Fruit fly (Drosophila melanogaster): ENCODE data around the gene gammaTub23C.

The gammaTub23C gene

DNA sequence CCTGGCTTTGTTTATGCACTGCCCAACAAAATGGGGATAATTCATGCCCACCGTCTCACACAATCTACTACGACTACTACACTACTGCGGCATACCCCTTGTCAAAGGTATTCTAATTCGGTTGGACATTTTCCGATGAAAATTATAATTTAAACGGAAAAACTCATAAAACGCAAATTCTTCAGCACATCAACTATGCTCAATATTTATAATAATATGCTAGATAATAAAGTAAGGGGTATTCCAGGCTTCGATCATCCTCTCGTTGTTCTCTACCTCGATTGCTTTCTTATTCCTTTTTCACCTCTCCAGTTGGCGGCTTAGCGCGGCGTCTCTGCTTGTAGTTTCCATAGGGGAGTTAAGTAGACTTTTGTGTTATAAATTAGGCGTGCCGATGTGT is 31.3 kb upstream of the gammaTub23C start (continued):
- no peak for TF ChIP-seq CG18764 (GFP tag; optimal IDR thresholded peaks at IDR 0.05)
- TF ChIP-seq CG17385 (GFP tag; optimal IDR thresholded peaks at IDR 0.05), result no peak
- no peak for TF ChIP-seq B-H2 (GFP tag; optimal IDR thresholded peaks at IDR 0.05)
- no peak for TF ChIP-seq pzg (GFP tag; optimal IDR thresholded peaks at IDR 0.05)
- TF ChIP-seq pb (GFP tag; optimal IDR thresholded peaks at IDR 0.05), result no peak
- no peak for TF ChIP-seq Dfd (GFP tag; optimal IDR thresholded peaks at IDR 0.05)
- TF ChIP-seq bsh (GFP tag; optimal IDR thresholded peaks at IDR 0.05), result peak in 1 of 2 experiments; percentile 28
- no peak for TF ChIP-seq CG14050 (GFP tag; IDR thresholded peaks at IDR 0.05)
- TF ChIP-seq grn (GFP tag; optimal IDR thresholded peaks at IDR 0.05), result no peak
- TF ChIP-seq CrebB (tag; optimal IDR thresholded peaks at IDR 0.05), result no peak
- no peak for TF ChIP-seq croc (GFP tag; conservative IDR thresholded peaks at IDR 0.05)
- TF ChIP-seq CG10431 (GFP tag; optimal IDR thresholded peaks at IDR 0.05), result no peak
- no peak for TF ChIP-seq Max (GFP tag; optimal IDR thresholded peaks at IDR 0.05)
- TF ChIP-seq slbo (GFP tag; IDR thresholded peaks at IDR 0.05), result no peak
- TF ChIP-seq zen (tag; optimal IDR thresholded peaks at IDR 0.05), result no peak
- TF ChIP-seq Sox100B (GFP tag; optimal IDR thresholded peaks at IDR 0.05), result no peak
- no peak for TF ChIP-seq CG17829 (tag; optimal IDR thresholded peaks at IDR 0.05)
- TF ChIP-seq Jarid2 (GFP tag; optimal IDR thresholded peaks at IDR 0.05), result no peak
- TF ChIP-seq CG4424 (GFP tag; optimal IDR thresholded peaks at IDR 0.05), result no peak
- no peak for TF ChIP-seq knrl (GFP tag; IDR thresholded peaks at IDR 0.05; ENCODE audit: partially characterized antibody)
- no peak for TF ChIP-seq ase (GFP tag; IDR thresholded peaks at IDR 0.05)
- TF ChIP-seq CG12769 (tag; optimal IDR thresholded peaks at IDR 0.05), result no peak
- no peak for TF ChIP-seq Trl (optimal IDR thresholded peaks at IDR 0.05)
- TF ChIP-seq Trl (GFP tag; optimal IDR thresholded peaks at IDR 0.05), result no peak
- no peak for TF ChIP-seq Hr78 (GFP tag; optimal IDR thresholded peaks at IDR 0.05)
- TF ChIP-seq CG33557 (GFP tag; optimal IDR thresholded peaks at IDR 0.05), result no peak
- TF ChIP-seq CG7357 (GFP tag; IDR thresholded peaks at IDR 0.05), result no peak
- TF ChIP-seq Pdp1 (GFP tag; optimal IDR thresholded peaks at IDR 0.05), result no peak
- TF ChIP-seq chn (GFP tag; optimal IDR thresholded peaks at IDR 0.05), result no peak
- TF ChIP-seq CG6689 (GFP tag; IDR thresholded peaks at IDR 0.05), result no peak
- TF ChIP-seq CG12219 (GFP tag; optimal IDR thresholded peaks at IDR 0.05), result no peak
- no peak for TF ChIP-seq CG12155 (GFP tag; optimal IDR thresholded peaks at IDR 0.05)
- TF ChIP-seq wor (GFP tag; IDR thresholded peaks at IDR 0.05), result no peak
- TF ChIP-seq CG3281 (GFP tag; optimal IDR thresholded peaks at IDR 0.05), result no peak
- no peak for TF ChIP-seq Mrtf (GFP tag; IDR thresholded peaks at IDR 0.05)
- TF ChIP-seq CG14860 (GFP tag; IDR thresholded peaks at IDR 0.05; ENCODE audit: partially characterized antibody), result no peak
- no peak for TF ChIP-seq pita (GFP tag; optimal IDR thresholded peaks at IDR 0.05)
- TF ChIP-seq ato (GFP tag; IDR thresholded peaks at IDR 0.05; ENCODE audit: partially characterized antibody), result no peak
- TF ChIP-seq Adf1 (GFP tag; IDR thresholded peaks at IDR 0.05), result no peak
- TF ChIP-seq CG11093 (GFP tag; IDR thresholded peaks at IDR 0.05), result no peak
- TF ChIP-seq CG3065 (GFP tag; optimal IDR thresholded peaks at IDR 0.05), result no peak
- no peak for TF ChIP-seq CG8924 (tag; optimal IDR thresholded peaks at IDR 0.05)
- no peak for TF ChIP-seq CHES-1-like (GFP tag; optimal IDR thresholded peaks at IDR 0.05)
- no peak for TF ChIP-seq dm (GFP tag; optimal IDR thresholded peaks at IDR 0.05)
- TF ChIP-seq CG15011 (GFP tag; optimal IDR thresholded peaks at IDR 0.05), result no peak
- TF ChIP-seq CG8290 (GFP tag; optimal IDR thresholded peaks at IDR 0.05), result no peak
- TF ChIP-seq CG8290 (tag; optimal IDR thresholded peaks at IDR 0.05), result peak in 1 of 2 experiments; percentile 12
- TF ChIP-seq Lhr (GFP tag; optimal IDR thresholded peaks at IDR 0.05), result no peak
- no peak for TF ChIP-seq Dad (GFP tag; optimal IDR thresholded peaks at IDR 0.05)
- no peak for TF ChIP-seq CG16813 (GFP tag; IDR thresholded peaks at IDR 0.05; ENCODE audit: partially characterized antibody)
- TF ChIP-seq tup (GFP tag; optimal IDR thresholded peaks at IDR 0.05), result no peak
- TF ChIP-seq dysf (GFP tag; IDR thresholded peaks at IDR 0.05), result peak; percentile 54; the same call in 2 of the 3 replicates
